Fruit fly (Drosophila melanogaster): ENCODE measurements around the gene Cox11.

Gene Cox11

dm6 chr2L:5519846-5520384, 6.8 kb upstream of the Cox11 start, which contains the start of the genes CG7382 and cl (continued):
- TF ChIP-seq CG8359 (GFP tag; optimal IDR thresholded peaks at IDR 0.05; ENCODE audit: borderline replicate concordance) = no peak
- peak; percentile 38; the same call in 1 of the 2 replicates for TF ChIP-seq MBD-R2 (GFP tag; IDR thresholded peaks at IDR 0.05)
- TF ChIP-seq CG8924 (tag; optimal IDR thresholded peaks at IDR 0.05) = peak; percentile 22
- TF ChIP-seq Dref (GFP tag; IDR thresholded peaks at IDR 0.05) = peak; percentile 59
- no peak for TF ChIP-seq Mad (GFP tag; optimal IDR thresholded peaks at IDR 0.05)
- peak; percentile 21 to 53 for TF ChIP-seq tll (GFP tag; optimal IDR thresholded peaks at IDR 0.05)
- peak; percentile 54 for TF ChIP-seq ind (GFP tag; optimal IDR thresholded peaks at IDR 0.05)
- no peak for TF ChIP-seq chn (GFP tag; optimal IDR thresholded peaks at IDR 0.05)
- TF ChIP-seq CG10565 (GFP tag; optimal IDR thresholded peaks at IDR 0.05) = no peak
- peak; percentile 91 for TF ChIP-seq Ets65A (GFP tag)
- peak; percentile 56 for TF ChIP-seq BEAF-32 (GFP tag; optimal IDR thresholded peaks at IDR 0.05)
- no peak for TF ChIP-seq CG2875 (GFP tag; optimal IDR thresholded peaks at IDR 0.05)
- TF ChIP-seq Stat92E (GFP tag; optimal IDR thresholded peaks at IDR 0.05) = peak in 1 of 3 experiments; percentile 24
- TF ChIP-seq ham (GFP tag; IDR thresholded peaks at IDR 0.05) = no peak
- no peak for TF ChIP-seq D19B (GFP tag; optimal IDR thresholded peaks at IDR 0.05)
- no peak for TF ChIP-seq CG17612 (GFP tag; IDR thresholded peaks at IDR 0.05)
- TF ChIP-seq CG6689 (GFP tag; IDR thresholded peaks at IDR 0.05) = no peak
- TF ChIP-seq Bgb (GFP tag; IDR thresholded peaks at IDR 0.05; ENCODE audit: partially characterized antibody) = no peak; the same call in 1 of the 2 replicates
- TF ChIP-seq CG14860 (GFP tag; IDR thresholded peaks at IDR 0.05; ENCODE audit: partially characterized antibody) = no peak
- TF ChIP-seq CG7963 (GFP tag; IDR thresholded peaks at IDR 0.05; ENCODE audit: partially characterized antibody) = no peak
- TF ChIP-seq odd (GFP tag; optimal IDR thresholded peaks at IDR 0.05) = no peak
- no peak for TF ChIP-seq Fer3 (tag; optimal IDR thresholded peaks at IDR 0.05)
- no peak for TF ChIP-seq fd64A (GFP tag; optimal IDR thresholded peaks at IDR 0.05)
- TF ChIP-seq CG8089 (GFP tag; optimal IDR thresholded peaks at IDR 0.05) = no peak
- no peak for TF ChIP-seq CG15479 (GFP tag; optimal IDR thresholded peaks at IDR 0.05)
- TF ChIP-seq klu (GFP tag; IDR thresholded peaks at IDR 0.05) = no peak
- TF ChIP-seq jumu (GFP tag; optimal IDR thresholded peaks at IDR 0.05) = no peak
- TF ChIP-seq pb (GFP tag; optimal IDR thresholded peaks at IDR 0.05) = no peak
- no peak for TF ChIP-seq p53 (GFP tag; optimal IDR thresholded peaks at IDR 0.05)
- no peak for TF ChIP-seq Deaf1 (tag; optimal IDR thresholded peaks at IDR 0.05)
- TF ChIP-seq hkb (optimal IDR thresholded peaks at IDR 0.05) = peak; percentile 85
- TF ChIP-seq hkb (GFP tag; IDR thresholded peaks at IDR 0.05) = no peak
- no peak for TF ChIP-seq CG13624 (GFP tag; optimal IDR thresholded peaks at IDR 0.05)
- no peak for TF ChIP-seq D (optimal IDR thresholded peaks at IDR 0.05)
- TF ChIP-seq D (GFP tag; optimal IDR thresholded peaks at IDR 0.05) = no peak
- peak; percentile 11 for TF ChIP-seq fd96Cb (tag; optimal IDR thresholded peaks at IDR 0.05)
- peak; percentile 2 for TF ChIP-seq CG10209 (GFP tag; optimal IDR thresholded peaks at IDR 0.05)
- TF ChIP-seq NfI (GFP tag; optimal IDR thresholded peaks at IDR 0.05) = peak; percentile 43
- TF ChIP-seq PHDP (tag; optimal IDR thresholded peaks at IDR 0.05) = no peak
- TF ChIP-seq CG10366 (GFP tag; IDR thresholded peaks at IDR 0.05) = no peak
- TF ChIP-seq CG9817 (tag; optimal IDR thresholded peaks at IDR 0.05) = peak; percentile 34
- no peak for TF ChIP-seq chif (GFP tag; optimal IDR thresholded peaks at IDR 0.05)
- no peak for TF ChIP-seq CG7928 (GFP tag; optimal IDR thresholded peaks at IDR 0.05)
- TF ChIP-seq dmrt11E (tag; optimal IDR thresholded peaks at IDR 0.05) = peak; percentile 9
- no peak for TF ChIP-seq pita (GFP tag; optimal IDR thresholded peaks at IDR 0.05)
- peak; percentile 41 for TF ChIP-seq lilli (GFP tag; optimal IDR thresholded peaks at IDR 0.05)
- TF ChIP-seq Asciz (GFP tag; optimal IDR thresholded peaks at IDR 0.05) = no peak
- no peak for TF ChIP-seq Aef1 (GFP tag; IDR thresholded peaks at IDR 0.05)
- no peak for TF ChIP-seq sim (GFP tag; IDR thresholded peaks at IDR 0.05)
- TF ChIP-seq prd (optimal IDR thresholded peaks at IDR 0.05) = no peak
- peak; percentile 27; the same call in 1 of the 3 replicates for TF ChIP-seq prd (GFP tag; IDR thresholded peaks at IDR 0.05)

All from whole organism, embryonic.